Worm (Caenorhabditis elegans): ENCODE results near the gene nuo-4.
A peak's percentile ranks its signal among the peaks of the same experiment; 100 is the strongest.

The nuo-4 gene

ce11 chrIII:7153747-7154238, 4.8 kb downstream of the nuo-4 start, which contains the start of gene ogt-1 (continued):
- TF ChIP-seq alr-1 (tag; optimal IDR thresholded peaks at IDR 0.05; ENCODE audit: borderline replicate concordance), result no peak
- TF ChIP-seq unc-98 (GFP tag; IDR thresholded peaks at IDR 0.05), result no peak
- TF ChIP-seq isw-1 (GFP tag; IDR thresholded peaks at IDR 0.05), result peak; percentile 70
- peak; percentile 69 for TF ChIP-seq blmp-1 (tag; optimal IDR thresholded peaks at IDR 0.05)
- TF ChIP-seq swsn-7 (tag; optimal IDR thresholded peaks at IDR 0.05), result peak; percentile 89
- TF ChIP-seq sox-4 (tag; optimal IDR thresholded peaks at IDR 0.05), result no peak
- TF ChIP-seq nhr-28 (tag; optimal IDR thresholded peaks at IDR 0.05), result no peak
- TF ChIP-seq ceh-82 (tag; optimal IDR thresholded peaks at IDR 0.05), result peak; percentile 57 to 89 (median 87)
- TF ChIP-seq mep-1 (tag; optimal IDR thresholded peaks at IDR 0.05), result peak; percentile 93
- peak; percentile 69 for TF ChIP-seq C16A3.4 (tag; optimal IDR thresholded peaks at IDR 0.05)
- no peak for TF ChIP-seq zip-4 (GFP tag; optimal IDR thresholded peaks at IDR 0.05)
- peak; percentile 96 for TF ChIP-seq nhr-71 (tag; optimal IDR thresholded peaks at IDR 0.05)
- TF ChIP-seq dsc-1 (tag; optimal IDR thresholded peaks at IDR 0.05), result peak; percentile 33
- TF ChIP-seq F16B12.6 (tag; optimal IDR thresholded peaks at IDR 0.05), result peak; percentile 40
- peak; percentile 67 for TF ChIP-seq ceh-8 (GFP tag; optimal IDR thresholded peaks at IDR 0.05)
- TF ChIP-seq tlp-1 (tag; optimal IDR thresholded peaks at IDR 0.05), result no peak
- no peak for TF ChIP-seq pax-3 (tag; optimal IDR thresholded peaks at IDR 0.05)
- no peak for TF ChIP-seq lin-39 (tag; optimal IDR thresholded peaks at IDR 0.05)
- TF ChIP-seq C34B4.2 (tag; optimal IDR thresholded peaks at IDR 0.05), result no peak
- TF ChIP-seq mef-2 (tag; optimal IDR thresholded peaks at IDR 0.05), result peak; percentile 65
- peak; percentile 83 for TF ChIP-seq nhr-47 (tag; optimal IDR thresholded peaks at IDR 0.05)
- peak; percentile 84 for TF ChIP-seq tbx-2 (tag; optimal IDR thresholded peaks at IDR 0.05)
- TF ChIP-seq vab-15 (tag; optimal IDR thresholded peaks at IDR 0.05), result no peak
- TF ChIP-seq mab-9 (GFP tag; IDR thresholded peaks at IDR 0.05), result no peak
- TF ChIP-seq efl-1 (optimal IDR thresholded peaks at IDR 0.05), result peak; percentile 83 to 91
- TF ChIP-seq efl-1 (GFP tag; optimal IDR thresholded peaks at IDR 0.05 in 1 of 2), result peak; percentile 61 to 94
- no peak for TF ChIP-seq pqm-1 (tag; optimal IDR thresholded peaks at IDR 0.05)
- peak; percentile 39 for TF ChIP-seq zag-1 (tag; optimal IDR thresholded peaks at IDR 0.05)
- peak; percentile 82 for TF ChIP-seq fos-1 (tag; optimal IDR thresholded peaks at IDR 0.05)
- peak in 3 of 6 experiments; percentile 18 to 83 (median 78) for TF ChIP-seq elt-3 (tag; optimal IDR thresholded peaks at IDR 0.05)
- TF ChIP-seq nhr-90 (tag; optimal IDR thresholded peaks at IDR 0.05; ENCODE audit: poor library complexity), result peak; percentile 76
- TF ChIP-seq nhr-84 (tag; optimal IDR thresholded peaks at IDR 0.05), result no peak

- TF ChIP-seq skn-1 (tag; optimal IDR thresholded peaks at IDR 0.05) (no peak), unc-86 (tag; optimal IDR thresholded peaks at IDR 0.05) (no peak), mab-9 (GFP tag; IDR thresholded peaks at IDR 0.05) (no peak), nhr-71 (tag; optimal IDR thresholded peaks at IDR 0.05) (peak; percentile 23), nhr-20 (tag; optimal IDR thresholded peaks at IDR 0.05) (peak; percentile 17), nhr-19 (GFP tag; conservative IDR thresholded peaks at IDR 0.05) (peak; percentile 26; the same call in 1 of the 2 replicates), dpl-1 (GFP tag; optimal IDR thresholded peaks at IDR 0.05) (no peak), grh-1 (GFP tag; IDR thresholded peaks at IDR 0.05) (peak; percentile 74), jun-1 (tag; optimal IDR thresholded peaks at IDR 0.05) (no peak), lin-14 (GFP tag; optimal IDR thresholded peaks at IDR 0.05) (peak; percentile 51), mdl-1 (tag; optimal IDR thresholded peaks at IDR 0.05) (no peak), lsy-2 (tag; optimal IDR thresholded peaks at IDR 0.05) (peak in 1 of 2 experiments; percentile 17), mep-1 (tag; optimal IDR thresholded peaks at IDR 0.05) (no peak), snu-23 (GFP tag; optimal IDR thresholded peaks at IDR 0.05) (peak; percentile 13)
These were observed 6.0 kb downstream of the nuo-4 start for ce11 chrIII:7152569-7152968.

All from whole organism, L1 larva.